Worm (Caenorhabditis elegans): ENCODE measurements around the gene lin-26.

ce11 chrII:7643214-7643613, 38.8 kb upstream of the lin-26 start:
- TF ChIP-seq him-1 (tag; optimal IDR thresholded peaks at IDR 0.05) (no peak), W03F9.2 (tag; optimal IDR thresholded peaks at IDR 0.05) (no peak)
